Fruit fly (Drosophila melanogaster): ENCODE data around the gene PGRP-SB1.

dm6 chr3L:16710258-16711020 is 17.4 kb downstream of the PGRP-SB1 start:
- TF ChIP-seq CTCF (optimal IDR thresholded peaks at IDR 0.05) = no peak
- TF ChIP-seq CG8478 (optimal IDR thresholded peaks at IDR 0.05) = no peak
